Fruit fly (Drosophila melanogaster): ENCODE results near the gene Tengl2.

Tengl2 gene

DNA sequence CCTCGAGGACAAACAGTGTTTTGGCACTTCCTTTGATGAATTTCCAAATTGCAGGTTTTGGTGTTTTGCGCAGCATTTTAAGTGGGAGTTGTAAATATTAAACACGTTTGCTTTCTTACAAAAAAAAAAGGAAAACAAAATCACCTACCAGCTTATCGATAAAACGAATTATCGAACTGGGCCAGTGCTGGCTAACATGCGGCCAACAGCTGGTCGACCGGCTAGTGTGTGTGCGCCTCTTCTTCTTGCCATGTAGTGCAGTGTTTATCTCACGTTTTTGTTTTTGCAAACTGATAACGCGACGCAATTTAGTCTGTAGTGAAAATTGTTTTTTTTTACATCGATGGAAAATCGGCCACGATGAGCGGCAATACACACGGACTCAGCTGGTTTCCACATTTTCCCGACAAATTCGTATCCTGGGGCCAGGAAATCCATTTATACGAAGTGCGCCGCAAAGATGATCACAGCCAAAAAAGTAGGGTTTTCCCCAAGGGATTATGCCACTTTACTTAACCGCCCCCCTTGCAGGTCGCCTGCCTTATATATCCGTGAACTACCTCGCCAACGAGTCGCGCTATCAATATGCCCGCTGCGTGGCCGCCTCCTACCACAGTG lies 22.0 kb downstream of the Tengl2 start, which contains the start of the genes CG15386, CG42371 and mio:
CG15386 (minus strand) TSS at position 180 of the 618 bp plus-strand sequence.
CG42371 (minus strand) TSS at position 180 of the 618 bp plus-strand sequence.
mio (plus strand) TSS at position 224 of the 618 bp plus-strand sequence.
- no peak for TF ChIP-seq Rel (GFP tag; optimal IDR thresholded peaks at IDR 0.05)
- TF ChIP-seq Rel (tag; optimal IDR thresholded peaks at IDR 0.05), result peak; percentile 86
- no peak for TF ChIP-seq CG32264 (GFP tag; optimal IDR thresholded peaks at IDR 0.05)
- no peak for TF ChIP-seq dsf (GFP tag; optimal IDR thresholded peaks at IDR 0.05; ENCODE audit: borderline replicate concordance)
- TF ChIP-seq jim (GFP tag; optimal IDR thresholded peaks at IDR 0.05), result peak; percentile 70
- no peak for TF ChIP-seq lola (GFP tag; optimal IDR thresholded peaks at IDR 0.05)
- no peak for TF ChIP-seq woc (GFP tag; optimal IDR thresholded peaks at IDR 0.05)
- no peak for TF ChIP-seq dmrt93B (GFP tag; optimal IDR thresholded peaks at IDR 0.05)
- TF ChIP-seq Sp1 (GFP tag; optimal IDR thresholded peaks at IDR 0.05), result peak; percentile 32
- TF ChIP-seq GATAd (GFP tag; optimal IDR thresholded peaks at IDR 0.05), result no peak
- TF ChIP-seq dl (GFP tag; optimal IDR thresholded peaks at IDR 0.05; ENCODE audit: insufficient read depth in 1 of 2, partially characterized antibody in 2 of 2), result peak in 1 of 2 experiments; percentile 22
- TF ChIP-seq Vsx2 (GFP tag; optimal IDR thresholded peaks at IDR 0.05; ENCODE audit: partially characterized antibody), result no peak
- TF ChIP-seq sv (GFP tag; optimal IDR thresholded peaks at IDR 0.05), result no peak
- peak; percentile 8 for TF ChIP-seq Dif (GFP tag; optimal IDR thresholded peaks at IDR 0.05; ENCODE audit: partially characterized antibody)
- no peak for TF ChIP-seq brk (GFP tag; optimal IDR thresholded peaks at IDR 0.05)
- TF ChIP-seq usp (GFP tag; optimal IDR thresholded peaks at IDR 0.05), result no peak
- TF ChIP-seq CrebA (GFP tag; optimal IDR thresholded peaks at IDR 0.05; ENCODE audit: borderline replicate concordance), result no peak
- peak; percentile 14 for TF ChIP-seq OdsH (GFP tag; optimal IDR thresholded peaks at IDR 0.05)
- no peak for TF ChIP-seq Mio (GFP tag; optimal IDR thresholded peaks at IDR 0.05)
- no peak for TF ChIP-seq Jra (GFP tag; optimal IDR thresholded peaks at IDR 0.05)
- peak; percentile 83 for TF ChIP-seq Hr83 (GFP tag; optimal IDR thresholded peaks at IDR 0.05; ENCODE audit: poor library complexity, severe bottlenecking)
- no peak for TF ChIP-seq Hnf4 (GFP tag; optimal IDR thresholded peaks at IDR 0.05)
- TF ChIP-seq br (GFP tag; optimal IDR thresholded peaks at IDR 0.05), result peak; percentile 55
- TF ChIP-seq foxo (GFP tag; optimal IDR thresholded peaks at IDR 0.05), result peak in 1 of 2 experiments; percentile 41
- TF ChIP-seq Myc (optimal IDR thresholded peaks at IDR 0.05), result no peak
- peak; percentile 5 for TF ChIP-seq ey (GFP tag; optimal IDR thresholded peaks at IDR 0.05)
- TF ChIP-seq rgr (GFP tag; optimal IDR thresholded peaks at IDR 0.05), result peak; percentile 52
- no peak for TF ChIP-seq HLH106 (tag; optimal IDR thresholded peaks at IDR 0.05)
- no peak for TF ChIP-seq fru (GFP tag; optimal IDR thresholded peaks at IDR 0.05)
- no peak for TF ChIP-seq tai (GFP tag; optimal IDR thresholded peaks at IDR 0.05)
- no peak for TF ChIP-seq N (GFP tag; optimal IDR thresholded peaks at IDR 0.05)
- no peak for TF ChIP-seq Hr78 (GFP tag; optimal IDR thresholded peaks at IDR 0.05)
- TF ChIP-seq Dfd (GFP tag; optimal IDR thresholded peaks at IDR 0.05), result no peak
- TF ChIP-seq h (GFP tag; optimal IDR thresholded peaks at IDR 0.05), result peak; percentile 40
- no peak for TF ChIP-seq Abd-B (GFP tag; optimal IDR thresholded peaks at IDR 0.05)
- TF ChIP-seq psq (GFP tag; optimal IDR thresholded peaks at IDR 0.05), result peak; percentile 5

DNA sequence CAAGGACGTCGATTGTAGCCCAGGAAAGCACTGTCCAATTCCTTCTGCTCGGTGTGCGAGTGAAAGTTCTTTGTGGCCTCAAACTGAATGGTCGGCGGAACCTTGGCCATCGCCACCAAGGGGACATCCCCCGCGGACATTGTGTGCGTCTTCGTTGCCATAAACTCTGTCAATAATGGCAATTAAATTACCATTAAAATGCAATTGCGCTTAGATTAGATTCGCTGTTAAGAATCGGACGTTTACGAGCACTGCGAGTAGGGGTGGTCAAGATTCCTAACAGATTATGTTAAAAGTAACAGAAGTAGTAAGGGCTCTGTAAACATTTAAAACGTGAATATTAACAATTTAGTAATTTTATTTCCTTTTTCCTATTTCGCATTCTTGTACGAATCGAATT lies 23.1 kb downstream of the Tengl2 start, which contains the start of gene daed:
daed (minus strand) TSS at position 247 of the 400 bp plus-strand sequence.
- no peak for TF ChIP-seq Vsx2 (GFP tag; optimal IDR thresholded peaks at IDR 0.05; ENCODE audit: partially characterized antibody)
- peak; percentile 7 for TF ChIP-seq rgr (GFP tag; optimal IDR thresholded peaks at IDR 0.05)
- TF ChIP-seq Sp1 (GFP tag; optimal IDR thresholded peaks at IDR 0.05), result peak; percentile 50
- no peak for TF ChIP-seq ey (GFP tag; optimal IDR thresholded peaks at IDR 0.05)
- TF ChIP-seq HLH106 (tag; optimal IDR thresholded peaks at IDR 0.05), result no peak
- TF ChIP-seq CG32264 (GFP tag; optimal IDR thresholded peaks at IDR 0.05), result no peak
- TF ChIP-seq Hr83 (GFP tag; optimal IDR thresholded peaks at IDR 0.05; ENCODE audit: poor library complexity, severe bottlenecking), result no peak
- TF ChIP-seq Rel (GFP tag; optimal IDR thresholded peaks at IDR 0.05), result no peak
- TF ChIP-seq Rel (tag; optimal IDR thresholded peaks at IDR 0.05), result peak; percentile 86
- no peak for TF ChIP-seq Hnf4 (GFP tag; optimal IDR thresholded peaks at IDR 0.05)
- no peak for TF ChIP-seq tai (GFP tag; optimal IDR thresholded peaks at IDR 0.05)

DNA sequence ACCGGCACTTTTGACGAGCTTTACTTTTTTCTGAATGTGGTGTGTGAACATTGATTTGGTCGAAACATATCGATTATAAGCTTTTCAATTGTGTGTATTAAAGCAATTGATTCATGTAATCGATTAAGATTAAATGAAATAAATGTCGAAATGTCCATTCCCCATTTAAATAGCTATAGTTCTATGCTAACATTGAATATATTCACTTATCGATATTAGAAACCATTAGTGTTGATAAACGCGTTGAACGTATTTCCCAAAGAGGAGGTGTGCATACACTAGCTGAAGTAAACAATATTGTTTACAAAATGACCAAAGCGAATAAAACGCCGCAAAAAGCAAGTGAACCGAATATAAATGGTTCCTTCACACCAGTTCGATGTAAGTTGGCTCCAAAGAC lies 25.2 kb downstream of the Tengl2 start, which contains the start of the genes Uch and CG34174:
Uch (minus strand) TSS at position 208 of the 400 bp plus-strand sequence.
CG34174 (plus strand) TSS at position 263 of the 400 bp plus-strand sequence.
- TF ChIP-seq rgr (GFP tag; optimal IDR thresholded peaks at IDR 0.05) (peak; percentile 73), psq (GFP tag; optimal IDR thresholded peaks at IDR 0.05) (peak; percentile 2), Mio (GFP tag; optimal IDR thresholded peaks at IDR 0.05) (no peak), CrebA (GFP tag; optimal IDR thresholded peaks at IDR 0.05; ENCODE audit: borderline replicate concordance) (no peak), CG9705 (GFP tag; optimal IDR thresholded peaks at IDR 0.05) (peak; percentile 55), Hnf4 (GFP tag; optimal IDR thresholded peaks at IDR 0.05) (no peak), ey (GFP tag; optimal IDR thresholded peaks at IDR 0.05) (peak; percentile 3), CG32264 (GFP tag; optimal IDR thresholded peaks at IDR 0.05) (no peak), h (GFP tag; optimal IDR thresholded peaks at IDR 0.05) (peak; percentile 67), foxo (GFP tag; optimal IDR thresholded peaks at IDR 0.05) (peak in 1 of 2 experiments; percentile 30), Jra (GFP tag; optimal IDR thresholded peaks at IDR 0.05) (no peak), Sp1 (GFP tag; optimal IDR thresholded peaks at IDR 0.05) (peak; percentile 64), OdsH (GFP tag; optimal IDR thresholded peaks at IDR 0.05) (peak; percentile 36), Rel (GFP tag; optimal IDR thresholded peaks at IDR 0.05) (no peak), Rel (tag; optimal IDR thresholded peaks at IDR 0.05) (peak; percentile 52), usp (GFP tag; optimal IDR thresholded peaks at IDR 0.05) (no peak), HLH106 (tag; optimal IDR thresholded peaks at IDR 0.05) (peak; percentile 32), tai (GFP tag; optimal IDR thresholded peaks at IDR 0.05) (no peak), dsf (GFP tag; optimal IDR thresholded peaks at IDR 0.05; ENCODE audit: borderline replicate concordance) (no peak)

Measured in whole organism, wandering third instar larva.